Fruit fly (Drosophila melanogaster) ovary, adult (tissue): ENCODE measurements around the gene shop.

Experiments
- CG17801 ChIP-seq: fragments of 200-800 bp; optimal IDR thresholded peaks from 2 replicates; lab custom pipeline; 2019; ENCODE audit warnings: missing biosample characterization, mild to moderate bottlenecking, missing genetic modification characterization, moderate library complexity; ENCODE audit not compliant: partially characterized antibody

Gene shop

DNA sequence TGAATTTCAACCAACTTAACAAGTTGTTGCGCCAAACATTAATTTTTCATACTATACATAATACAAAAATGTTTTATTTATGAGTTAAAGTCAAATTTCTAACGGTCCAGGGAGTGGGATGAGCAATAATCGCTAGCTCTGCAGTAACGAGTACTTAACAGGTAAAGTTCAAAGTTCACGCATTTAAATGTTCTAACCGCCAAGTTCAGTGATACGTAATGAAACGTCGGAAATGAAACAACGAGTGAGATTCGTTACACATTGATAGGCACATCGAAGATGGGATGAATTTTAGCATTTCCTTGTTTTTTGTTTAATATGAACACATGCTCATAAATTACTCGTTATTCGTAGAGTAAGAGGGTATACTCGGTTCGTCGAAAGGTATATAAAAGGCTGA is 36.3 kb downstream of the shop start:
- TF ChIP-seq CG17801 (GFP tag; lab: Kevin White, UChicago): no peak

dm6 chrX:18806365-18806764 is 42.0 kb downstream of the shop start, which contains the start of gene CG7058:
TSS of gene CG7058 (plus strand) at chrX:18806694.
- no peak for TF ChIP-seq CG17801 (GFP tag; lab: Kevin White, UChicago)

DNA sequence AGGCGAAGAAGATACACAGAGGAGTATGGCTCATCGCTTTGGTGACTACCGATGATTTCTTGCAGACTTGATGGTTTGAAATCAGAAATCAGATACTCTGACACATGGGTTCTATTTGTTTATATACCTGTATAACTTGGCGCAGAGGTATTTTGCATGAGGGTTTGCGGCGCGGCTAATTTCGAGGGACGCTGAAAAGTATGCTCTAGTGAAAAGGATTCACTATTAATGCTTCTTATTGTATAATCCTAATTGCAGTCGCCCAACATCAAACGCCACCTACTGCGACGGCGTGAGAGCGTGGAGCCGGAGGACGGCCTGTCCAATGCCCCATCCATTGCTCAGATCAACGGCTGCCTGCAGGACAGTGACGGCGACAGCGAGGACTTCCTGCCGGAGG is 43.3 kb downstream of the shop start:
- no peak for TF ChIP-seq CG17801 (GFP tag; lab: Kevin White, UChicago)

dm6 chrX:18801293-18801692 is 47.1 kb downstream of the shop start:
- TF ChIP-seq CG17801 (GFP tag; lab: Kevin White, UChicago): no peak

- TF ChIP-seq CG17801 (GFP tag; lab: Kevin White, UChicago): no peak
Observed at dm6 chrX:18800167-18800566, 48.2 kb downstream of the shop start.

dm6 chrX:18799307-18799855 is 49.0 kb downstream of the shop start:
- TF ChIP-seq CG17801 (GFP tag; lab: Kevin White, UChicago): no peak

DNA sequence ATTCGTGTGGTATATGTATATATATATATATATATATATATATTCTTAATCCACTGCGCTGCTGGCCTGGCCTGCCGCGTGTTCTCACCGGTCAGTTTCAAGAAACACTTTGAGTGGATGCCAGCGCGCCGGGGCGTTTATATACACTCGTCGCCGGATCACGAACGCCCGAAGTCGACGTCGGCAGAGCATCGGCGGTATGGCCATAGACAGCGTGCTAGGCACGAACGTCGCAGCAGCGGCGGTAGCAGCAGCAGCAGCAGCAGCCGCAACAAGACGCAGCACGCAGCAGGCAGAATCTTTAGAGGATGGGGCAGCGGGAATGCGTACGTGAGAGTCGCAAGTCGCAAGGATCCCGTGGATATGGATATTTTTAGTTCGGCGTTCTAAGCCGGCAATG is 50.8 kb downstream of the shop start, which contains the start of gene bnb:
Gene bnb, minus strand, starts transcription at position 121 of the 400 bp plus-strand sequence.
- no peak for TF ChIP-seq CG17801 (GFP tag; lab: Kevin White, UChicago)
